Worm (Caenorhabditis elegans) whole organism, young adult: Measurements from ENCODE around the gene D1022.2.

Experiments used
- B0019.2 ChIP-seq: fragments of 200-800 bp; sonication (Bioruptor generic); conservative IDR thresholded peaks from 2 replicates; pipeline ENCODE4 v1.3.6; 2022; ENCODE audit warnings: missing genetic modification reagents, missing genetic modification characterization, missing compliant biosample characterization
- B0035.1 ChIP-seq: sonication (generic microtip); optimal IDR thresholded peaks from 2 replicates; lab custom pipeline; 2016; ENCODE audit warnings: missing genetic modification characterization, mild to moderate bottlenecking, missing compliant biosample characterization, missing genotype, missing genetic modification reagents
- B0261.1 ChIP-seq: sonication (generic microtip); optimal IDR thresholded peaks from 2 replicates; lab custom pipeline; 2016; ENCODE audit warnings: mild to moderate bottlenecking, missing genetic modification characterization, moderate library complexity, missing compliant biosample characterization
- C17E4.6 ChIP-seq: fragments of 200-800 bp; sonication (Bioruptor generic); IDR thresholded peaks from 2 replicates; pipeline ENCODE4 v1.3.6; 2022; ENCODE audit warnings: missing genetic modification reagents, missing genetic modification characterization, missing compliant biosample characterization
- F23B12.7 ChIP-seq: sonication (generic microtip); optimal IDR thresholded peaks from 2 replicates; lab custom pipeline; 2017; ENCODE audit warnings: missing genetic modification characterization, mild to moderate bottlenecking, missing compliant biosample characterization, antibody characterized with exemption, moderate library complexity; ENCODE audit not compliant: insufficient read depth
- F33H1.4 ChIP-seq: fragments of 200-800 bp; sonication (Bioruptor generic); IDR thresholded peaks from 2 replicates; pipeline ENCODE4 v1.3.6; 2022; ENCODE audit warnings: missing genetic modification reagents, missing genetic modification characterization, missing compliant biosample characterization
- F37B4.10 ChIP-seq: fragments of 200-800 bp; sonication (Bioruptor generic); IDR thresholded peaks from 2 replicates; pipeline ENCODE4 v1.3.6; 2022; ENCODE audit warnings: missing genetic modification characterization, missing compliant biosample characterization
- F39B2.1 ChIP-seq: fragments of 200-800 bp; sonication (Bioruptor generic); IDR thresholded peaks from 2 replicates; pipeline ENCODE4 v1.3.6; 2022; ENCODE audit warnings: missing genetic modification reagents, missing genetic modification characterization, missing compliant biosample characterization
- F49E8.2 ChIP-seq: sonication (generic microtip); optimal IDR thresholded peaks from 3 replicates; lab custom pipeline; 2017; ENCODE audit warnings: missing genetic modification characterization, mild to moderate bottlenecking, missing compliant biosample characterization, antibody characterized with exemption, moderate library complexity; ENCODE audit not compliant: insufficient read depth
- Y53F4B.3 ChIP-seq: fragments of 200-800 bp; sonication (Bioruptor generic); IDR thresholded peaks from 2 replicates; pipeline ENCODE4 v1.3.6; 2022; ENCODE audit warnings: missing genetic modification reagents, missing genetic modification characterization, missing compliant biosample characterization
- Y56A3A.18 ChIP-seq: fragments of 200-800 bp; sonication (Bioruptor generic); IDR thresholded peaks from 2 replicates; pipeline ENCODE4 v1.3.6; 2022; ENCODE audit warnings: missing genetic modification reagents, missing genetic modification characterization, missing compliant biosample characterization
- Y79H2A.3 ChIP-seq: fragments of 200-800 bp; sonication (Bioruptor generic); conservative IDR thresholded peaks from 2 replicates; pipeline ENCODE4 v1.3.6; 2022; ENCODE audit warnings: missing genetic modification reagents, missing genetic modification characterization, missing compliant biosample characterization
- aptf-3 ChIP-seq: fragments of 200-800 bp; sonication (Bioruptor generic); IDR thresholded peaks from 2 replicates; pipeline ENCODE4 v1.3.6; 2022; ENCODE audit warnings: missing genetic modification characterization, missing compliant biosample characterization
- attf-3 ChIP-seq: fragments of 200-800 bp; sonication (Bioruptor generic); conservative IDR thresholded peaks from 2 replicates; pipeline ENCODE4 v1.3.6; 2022; ENCODE audit warnings: missing genetic modification reagents, missing genetic modification characterization, missing compliant biosample characterization
- bed-2 ChIP-seq: fragments of 200-800 bp; sonication (Bioruptor generic); IDR thresholded peaks from 2 replicates; pipeline ENCODE4 v1.3.6; 2022; ENCODE audit warnings: missing genetic modification reagents, missing genetic modification characterization, missing compliant biosample characterization
- cebp-2 ChIP-seq: fragments of 200-800 bp; sonication (Bioruptor generic); IDR thresholded peaks from 2 replicates; pipeline ENCODE4 v1.3.6; 2022; ENCODE audit warnings: missing genetic modification characterization, missing compliant biosample characterization
- dpl-1 ChIP-seq: fragments of 150-350 bp; optimal IDR thresholded peaks from 2 replicates; lab custom pipeline; 2014; ENCODE audit warnings: missing biosample characterization, missing genetic modification reagents, missing genetic modification characterization
- egrh-3 ChIP-seq: fragments of 200-800 bp; sonication (Bioruptor generic); IDR thresholded peaks from 2 replicates; pipeline ENCODE4 v1.3.6; 2022; ENCODE audit warnings: missing genetic modification reagents, missing genetic modification characterization, missing compliant biosample characterization
- ekl-4 ChIP-seq: fragments of 200-800 bp; sonication (Bioruptor generic); IDR thresholded peaks from 2 replicates; pipeline ENCODE4 v1.3.6; 2022; ENCODE audit warnings: missing genetic modification reagents, missing genetic modification characterization, missing compliant biosample characterization
- ets-4 ChIP-seq: fragments of 200-800 bp; sonication (Bioruptor generic); optimal IDR thresholded peaks from 2 replicates; lab custom pipeline; 2018; ENCODE audit warnings: mild to moderate bottlenecking, missing genetic modification characterization, missing compliant biosample characterization
- him-1 ChIP-seq: sonication (generic microtip); optimal IDR thresholded peaks from 2 replicates; lab custom pipeline; 2016; ENCODE audit warnings: missing genotype, missing genetic modification reagents, missing genetic modification characterization, missing compliant biosample characterization
- hmg-1.2 ChIP-seq: fragments of 200-800 bp; sonication (Bioruptor generic); IDR thresholded peaks from 2 replicates; pipeline ENCODE4 v1.3.6; 2022; ENCODE audit warnings: missing genetic modification reagents, missing genetic modification characterization, missing compliant biosample characterization
- let-607 ChIP-seq, 2 experiments: fragments of 200-800 bp in 1 of 2; sonication (Bioruptor generic) in 1 of 2; sonication (generic microtip) in 1 of 2; optimal IDR thresholded peaks; 2 replicates each; lab custom pipeline; 2016 to 2018; ENCODE audit warnings: mild to moderate bottlenecking in 2 of 2, missing compliant biosample characterization in 2 of 2, missing genetic modification characterization in 2 of 2, moderate library complexity in 2 of 2, missing genotype in 1 of 2
- madf-8 ChIP-seq: fragments of 200-800 bp; sonication (Bioruptor generic); conservative IDR thresholded peaks from 2 replicates; pipeline ENCODE4 v1.3.6; 2022; ENCODE audit warnings: missing genetic modification reagents, missing genetic modification characterization, missing compliant biosample characterization
- mes-4 ChIP-seq: sonication (generic microtip); optimal IDR thresholded peaks from 2 replicates; lab custom pipeline; 2016; ENCODE audit warnings: missing genotype, missing genetic modification characterization, missing compliant biosample characterization
- nfya-1 ChIP-seq: sonication (generic microtip); optimal IDR thresholded peaks from 2 replicates; lab custom pipeline; 2017; ENCODE audit warnings: antibody characterized with exemption, missing compliant biosample characterization, missing genetic modification characterization, borderline replicate concordance; ENCODE audit not compliant: insufficient read depth
- nhr-120 ChIP-seq: fragments of 200-800 bp; sonication (Bioruptor generic); IDR thresholded peaks from 2 replicates; pipeline ENCODE4 v1.3.6; 2022; ENCODE audit warnings: missing genetic modification characterization, missing compliant biosample characterization
- nhr-80 ChIP-seq: sonication (generic microtip); optimal IDR thresholded peaks from 2 replicates; lab custom pipeline; 2016; ENCODE audit warnings: missing genetic modification characterization, missing compliant biosample characterization
- nhr-90 ChIP-seq: sonication (generic microtip); optimal IDR thresholded peaks from 2 replicates; lab custom pipeline; 2016; ENCODE audit warnings: missing genotype, mild to moderate bottlenecking, missing genetic modification characterization, missing compliant biosample characterization
- tlf-1 ChIP-seq: fragments of 200-800 bp; sonication (Bioruptor generic); optimal IDR thresholded peaks from 2 replicates; lab custom pipeline; 2018; ENCODE audit warnings: mild to moderate bottlenecking, missing genetic modification characterization, missing compliant biosample characterization
- zfh-2 ChIP-seq: fragments of 200-800 bp; sonication (Bioruptor generic); conservative IDR thresholded peaks from 2 replicates; pipeline ENCODE4 v1.3.6; 2022; ENCODE audit warnings: missing genetic modification reagents, missing genetic modification characterization, missing compliant biosample characterization
- zim-3 ChIP-seq: sonication (generic microtip); optimal IDR thresholded peaks from 2 replicates; lab custom pipeline; 2017; ENCODE audit warnings: mild to moderate bottlenecking, missing genetic modification characterization, moderate library complexity, missing compliant biosample characterization
- ztf-22 ChIP-seq: fragments of 200-800 bp; sonication (Bioruptor generic); optimal IDR thresholded peaks from 2 replicates; lab custom pipeline; 2018; ENCODE audit warnings: mild to moderate bottlenecking, missing genetic modification characterization, moderate library complexity, missing compliant biosample characterization

Gene D1022.2

ce11 chrII:7456184-7456583 is 3.1 kb upstream of the D1022.2 start, which contains the start of gene D1022.3:
Gene D1022.3, minus strand, starts transcription at chrII:7456284.
- TF ChIP-seq mes-4 (tag; lab: Kevin White, UChicago), result no peak
- TF ChIP-seq nhr-90 (tag; lab: Kevin White, UChicago), result no peak
- no peak for TF ChIP-seq let-607 (tag; optimal IDR thresholded peaks at IDR 0.05; lab: Kevin White, UChicago)
- no peak for TF ChIP-seq F39B2.1
- TF ChIP-seq tlf-1 (GFP tag; lab: Kevin White, UChicago), result no peak
- TF ChIP-seq zfh-2 (GFP tag; lab: Robert Waterston, UW), result no peak
- TF ChIP-seq, all 124 proteins: peak for 0

- TF ChIP-seq nhr-120 (GFP tag; lab: Robert Waterston, UW), result no peak
- peak; percentile 15; the same call in 1 of the 2 replicates for TF ChIP-seq hmg-1.2 (GFP tag; lab: Robert Waterston, UW)
- TF ChIP-seq nhr-80, result peak; percentile 30
Observed at ce11 chrII:7457210-7457609, 2.1 kb upstream of the D1022.2 start, which contains the start of gene D1022.4. Gene D1022.4, minus strand, starts transcription at chrII:7457292.

ce11 chrII:7458706-7459105 is 599 bp upstream of the D1022.2 start, which contains the start of gene D1022.5:
Gene D1022.5, minus strand, starts transcription at chrII:7458806.
- TF ChIP-seq ekl-4 (GFP tag; lab: Robert Waterston, UW) (no peak), madf-8 (GFP tag; lab: Robert Waterston, UW) (no peak), F49E8.2 (no peak), ztf-22 (no peak), aptf-3 (no peak), dpl-1 (GFP tag; lab: Kevin White, UChicago) (no peak), B0261.1 (no peak), nhr-90 (tag; lab: Kevin White, UChicago) (no peak)

DNA sequence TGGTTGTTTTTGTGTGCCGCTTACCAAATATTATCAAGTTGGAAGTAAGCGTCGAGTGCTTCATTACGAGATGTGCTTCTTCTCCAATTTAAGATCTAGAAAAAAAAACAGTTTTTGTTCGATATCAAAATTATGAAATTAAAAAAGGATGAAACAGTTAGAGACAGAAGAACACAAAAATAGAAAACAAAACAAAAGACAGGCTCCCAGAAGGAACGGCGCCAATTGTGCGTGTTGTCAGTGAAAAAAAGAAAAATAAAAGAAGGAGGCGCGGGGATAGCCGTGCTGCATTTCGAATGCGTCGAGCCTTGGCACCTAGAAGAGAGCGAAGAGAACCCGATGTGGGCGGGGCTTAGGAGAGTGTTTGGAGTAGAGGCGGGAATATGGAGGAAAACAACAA is 6.2 kb downstream of the D1022.2 start, which contains the start of gene sro-1:
TSS of gene sro-1 (minus strand) at position 101 of the 400 bp plus-strand sequence.
- TF ChIP-seq Y79H2A.3 (GFP tag; lab: Robert Waterston, UW) (no peak), Y53F4B.3 (GFP tag; lab: Robert Waterston, UW) (no peak), cebp-2 (GFP tag; lab: Robert Waterston, UW) (no peak), F33H1.4 (GFP tag; lab: Robert Waterston, UW) (no peak), attf-3 (no peak), F23B12.7 (no peak), B0261.1 (no peak), B0035.1 (tag; lab: Kevin White, UChicago) (no peak), F39B2.1 (no peak), nfya-1 (tag; lab: Kevin White, UChicago) (no peak), C17E4.6 (GFP tag; lab: Robert Waterston, UW) (no peak), ets-4 (GFP tag; lab: Kevin White, UChicago) (no peak), bed-2 (GFP tag; lab: Robert Waterston, UW) (no peak), F37B4.10 (GFP tag; lab: Robert Waterston, UW) (no peak), B0019.2 (GFP tag; lab: Robert Waterston, UW) (no peak), Y56A3A.18 (GFP tag; lab: Robert Waterston, UW) (no peak), him-1 (tag; lab: Kevin White, UChicago) (no peak)

- TF ChIP-seq zim-3 (tag; lab: Kevin White, UChicago), result no peak
- TF ChIP-seq egrh-3, result no peak
Observed at ce11 chrII:7469318-7469717, 10.0 kb downstream of the D1022.2 start.
